Worm (Caenorhabditis elegans): ENCODE measurements around the gene mtss-1.

mtss-1 gene

ce11 chrIII:8775953-8776352, 7.8 kb downstream of the mtss-1 start, which contains the start of gene snap-29:
Gene snap-29, plus strand, starts transcription at chrIII:8776253.
- no peak for TF ChIP-seq unc-62 (GFP tag; optimal IDR thresholded peaks at IDR 0.05)
- no peak for TF ChIP-seq nhr-28 (tag; optimal IDR thresholded peaks at IDR 0.05)
- no peak for TF ChIP-seq nhr-2 (tag; optimal IDR thresholded peaks at IDR 0.05)
- TF ChIP-seq snpc-4 (tag; optimal IDR thresholded peaks at IDR 0.05), result no peak
- no peak for TF ChIP-seq nhr-237 (tag; optimal IDR thresholded peaks at IDR 0.05)
- TF ChIP-seq mls-2 (tag; optimal IDR thresholded peaks at IDR 0.05), result no peak
- no peak for TF ChIP-seq nhr-12 (tag; optimal IDR thresholded peaks at IDR 0.05)
- no peak for TF ChIP-seq elt-3 (tag; optimal IDR thresholded peaks at IDR 0.05)
- no peak for TF ChIP-seq ham-2 (GFP tag; optimal IDR thresholded peaks at IDR 0.05)
- no peak for TF ChIP-seq pha-4 (tag; optimal IDR thresholded peaks at IDR 0.05)
- TF ChIP-seq tbx-8 (GFP tag; optimal IDR thresholded peaks at IDR 0.05), result no peak
- TF ChIP-seq sem-2 (GFP tag; optimal IDR thresholded peaks at IDR 0.05), result no peak
- TF ChIP-seq mab-5 (tag; optimal IDR thresholded peaks at IDR 0.05), result no peak
- TF ChIP-seq bed-3 (GFP tag; optimal IDR thresholded peaks at IDR 0.05), result no peak
- TF ChIP-seq unc-120 (tag; optimal IDR thresholded peaks at IDR 0.05; ENCODE audit: poor library complexity, severe bottlenecking), result no peak
- TF ChIP-seq mep-1 (tag; optimal IDR thresholded peaks at IDR 0.05), result no peak
- TF ChIP-seq drap-1 (GFP tag; optimal IDR thresholded peaks at IDR 0.05), result no peak
- TF ChIP-seq lin-32 (GFP tag; optimal IDR thresholded peaks at IDR 0.05), result no peak

- TF ChIP-seq cnd-1 (tag; optimal IDR thresholded peaks at IDR 0.05), result no peak
Observed at ce11 chrIII:8779912-8780311, 11.8 kb downstream of the mtss-1 start, which contains the start of gene K02D10.4. Gene K02D10.4, minus strand, starts transcription at chrIII:8780012.

ce11 chrIII:8780473-8780872, 12.4 kb downstream of the mtss-1 start:
- no peak for TF ChIP-seq unc-39 (tag; optimal IDR thresholded peaks at IDR 0.05)
- TF ChIP-seq ceh-39 (tag; optimal IDR thresholded peaks at IDR 0.05), result no peak
- TF ChIP-seq nhr-237 (tag; optimal IDR thresholded peaks at IDR 0.05), result no peak
- TF ChIP-seq nhr-2 (tag; optimal IDR thresholded peaks at IDR 0.05), result no peak
- TF ChIP-seq ham-2 (GFP tag; optimal IDR thresholded peaks at IDR 0.05), result no peak
- no peak for TF ChIP-seq mls-2 (tag; optimal IDR thresholded peaks at IDR 0.05)
- TF ChIP-seq mep-1 (tag; optimal IDR thresholded peaks at IDR 0.05), result no peak
- TF ChIP-seq lin-32 (GFP tag; optimal IDR thresholded peaks at IDR 0.05), result no peak
- TF ChIP-seq snpc-4 (tag; optimal IDR thresholded peaks at IDR 0.05), result no peak
- TF ChIP-seq sptf-1 (tag; optimal IDR thresholded peaks at IDR 0.05), result no peak
- TF ChIP-seq nhr-28 (tag; optimal IDR thresholded peaks at IDR 0.05), result no peak
- TF ChIP-seq M03D4.4 (tag; optimal IDR thresholded peaks at IDR 0.05), result no peak
- no peak for TF ChIP-seq unc-62 (GFP tag; optimal IDR thresholded peaks at IDR 0.05)
- no peak for TF ChIP-seq ceh-43 (GFP tag; optimal IDR thresholded peaks at IDR 0.05)
- TF ChIP-seq ceh-83 (GFP tag; optimal IDR thresholded peaks at IDR 0.05), result no peak
- no peak for TF ChIP-seq ztf-11 (tag; optimal IDR thresholded peaks at IDR 0.05)
- no peak for TF ChIP-seq blmp-1 (tag; optimal IDR thresholded peaks at IDR 0.05)
- no peak for TF ChIP-seq tbx-8 (GFP tag; optimal IDR thresholded peaks at IDR 0.05)
- no peak for TF ChIP-seq zip-8 (tag; optimal IDR thresholded peaks at IDR 0.05)
- TF ChIP-seq bed-3 (GFP tag; optimal IDR thresholded peaks at IDR 0.05), result no peak

ce11 chrIII:8782080-8782479, 14.0 kb downstream of the mtss-1 start:
- peak; percentile 19 for TF ChIP-seq hlh-1 (tag; optimal IDR thresholded peaks at IDR 0.05)
- TF ChIP-seq ceh-83 (GFP tag; optimal IDR thresholded peaks at IDR 0.05), result no peak
- no peak for TF ChIP-seq nhr-2 (tag; optimal IDR thresholded peaks at IDR 0.05)
- TF ChIP-seq tbx-8 (GFP tag; optimal IDR thresholded peaks at IDR 0.05), result no peak

- TF ChIP-seq zip-8 (tag; optimal IDR thresholded peaks at IDR 0.05), result no peak
- TF ChIP-seq nhr-237 (tag; optimal IDR thresholded peaks at IDR 0.05), result no peak
- TF ChIP-seq lsy-2 (tag; optimal IDR thresholded peaks at IDR 0.05), result no peak
- TF ChIP-seq ceh-83 (GFP tag; optimal IDR thresholded peaks at IDR 0.05), result no peak
- TF ChIP-seq blmp-1 (tag; optimal IDR thresholded peaks at IDR 0.05), result no peak
- no peak for TF ChIP-seq M03D4.4 (tag; optimal IDR thresholded peaks at IDR 0.05)
- no peak for TF ChIP-seq ztf-11 (tag; optimal IDR thresholded peaks at IDR 0.05)
- no peak for TF ChIP-seq hlh-1 (tag; optimal IDR thresholded peaks at IDR 0.05)
- no peak for TF ChIP-seq nhr-2 (tag; optimal IDR thresholded peaks at IDR 0.05)
- no peak for TF ChIP-seq pha-4 (tag; optimal IDR thresholded peaks at IDR 0.05)
- no peak for TF ChIP-seq nhr-12 (tag; optimal IDR thresholded peaks at IDR 0.05)
- no peak for TF ChIP-seq nhr-28 (tag; optimal IDR thresholded peaks at IDR 0.05)
- no peak for TF ChIP-seq sptf-1 (tag; optimal IDR thresholded peaks at IDR 0.05)
- TF ChIP-seq mep-1 (tag; optimal IDR thresholded peaks at IDR 0.05), result no peak
- TF ChIP-seq ceh-39 (tag; optimal IDR thresholded peaks at IDR 0.05), result no peak
- TF ChIP-seq ham-2 (GFP tag; optimal IDR thresholded peaks at IDR 0.05), result no peak
Observed at ce11 chrIII:8782744-8783143, 14.6 kb downstream of the mtss-1 start.
